Fruit fly (Drosophila melanogaster): ENCODE data around the gene Pi3K92E.

Gene Pi3K92E

DNA sequence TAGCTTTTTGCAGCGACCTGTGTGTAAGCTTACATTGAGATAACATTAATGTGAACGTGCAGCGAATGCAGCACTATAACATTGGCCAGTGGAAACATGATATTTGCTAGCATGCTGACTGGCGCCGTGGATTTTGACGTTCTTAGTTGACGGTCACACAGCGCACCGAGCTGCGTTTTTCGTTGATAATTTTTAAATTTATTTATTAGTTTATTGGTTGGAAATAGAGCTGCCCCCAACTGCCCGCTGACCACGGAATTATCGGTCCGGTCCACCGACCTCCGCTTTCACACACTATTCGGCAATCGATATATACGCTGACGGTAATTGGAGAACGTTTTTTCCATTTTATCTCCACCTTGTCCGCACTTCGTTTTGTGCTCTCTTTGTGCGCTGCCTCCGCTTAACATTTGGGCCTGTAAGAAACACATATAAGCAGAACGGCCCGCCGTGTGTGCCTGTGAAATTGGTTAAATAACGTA is 12.7 kb downstream of the Pi3K92E start, which contains the start of gene H:
H (plus strand) TSS at position 134 of the 482 bp plus-strand sequence.
- TF ChIP-seq CG9139 (GFP tag; optimal IDR thresholded peaks at IDR 0.05) (no peak), CG32006 (GFP tag; optimal IDR thresholded peaks at IDR 0.05) (no peak), Sox14 (GFP tag; optimal IDR thresholded peaks at IDR 0.05) (peak; percentile 8)

DNA sequence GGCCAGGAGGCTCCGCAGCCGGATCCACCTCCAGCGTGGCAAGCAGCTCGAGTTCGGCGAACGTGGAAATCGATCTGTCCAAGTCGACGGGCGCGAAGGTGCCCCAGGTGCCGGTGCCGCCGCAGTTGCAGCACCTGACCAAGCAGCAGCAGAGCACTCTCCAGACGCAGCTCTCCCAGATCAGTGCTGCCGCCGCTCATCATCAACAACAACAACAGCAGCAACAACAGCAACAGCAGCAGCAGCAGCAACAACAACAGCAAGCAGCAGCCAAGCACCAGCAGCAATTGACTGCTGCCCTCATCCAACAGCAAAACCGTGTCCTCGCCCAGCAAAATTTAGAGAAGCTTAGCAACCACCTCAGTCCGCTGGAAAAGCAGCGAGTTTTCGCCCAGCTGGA is 15.6 kb downstream of the Pi3K92E start:
- TF ChIP-seq acj6 (GFP tag; optimal IDR thresholded peaks at IDR 0.05) = no peak
- TF ChIP-seq fd59A (GFP tag; optimal IDR thresholded peaks at IDR 0.05) = no peak
- no peak for TF ChIP-seq CG3919 (GFP tag; optimal IDR thresholded peaks at IDR 0.05)
- TF ChIP-seq Gug (GFP tag; IDR thresholded peaks at IDR 0.05) = no peak
- TF ChIP-seq CG10631 (GFP tag; optimal IDR thresholded peaks at IDR 0.05) = no peak
- TF ChIP-seq spab (GFP tag; optimal IDR thresholded peaks at IDR 0.05) = no peak
- TF ChIP-seq CG10669 (GFP tag; optimal IDR thresholded peaks at IDR 0.05) = no peak
- no peak for TF ChIP-seq dac (GFP tag; optimal IDR thresholded peaks at IDR 0.05)
- no peak for TF ChIP-seq CG16779 (tag; optimal IDR thresholded peaks at IDR 0.05)
- TF ChIP-seq esn (GFP tag; optimal IDR thresholded peaks at IDR 0.05) = no peak
- TF ChIP-seq dsx (GFP tag; optimal IDR thresholded peaks at IDR 0.05; ENCODE audit: poor library complexity, severe bottlenecking) = no peak
- no peak for TF ChIP-seq ss (GFP tag; optimal IDR thresholded peaks at IDR 0.05)
- no peak for TF ChIP-seq Eip75B (GFP tag; optimal IDR thresholded peaks at IDR 0.05)
- no peak for TF ChIP-seq Hr38 (GFP tag; optimal IDR thresholded peaks at IDR 0.05)
- TF ChIP-seq CG6792 (GFP tag; optimal IDR thresholded peaks at IDR 0.05) = no peak
- no peak for TF ChIP-seq Eip78C (GFP tag)
- TF ChIP-seq net (GFP tag; optimal IDR thresholded peaks at IDR 0.05) = no peak
- TF ChIP-seq Ets96B (tag; optimal IDR thresholded peaks at IDR 0.05) = no peak

- TF ChIP-seq CG3919 (GFP tag; optimal IDR thresholded peaks at IDR 0.05) (no peak), Eip78C (GFP tag) (peak; percentile 22), Gug (GFP tag; IDR thresholded peaks at IDR 0.05) (no peak)
These were observed 16.9 kb downstream of the Pi3K92E start, which contains the start of gene CG5466 for dm6 chr3R:20617583-20617982. CG5466 (plus strand) TSS chr3R:20617883.

DNA sequence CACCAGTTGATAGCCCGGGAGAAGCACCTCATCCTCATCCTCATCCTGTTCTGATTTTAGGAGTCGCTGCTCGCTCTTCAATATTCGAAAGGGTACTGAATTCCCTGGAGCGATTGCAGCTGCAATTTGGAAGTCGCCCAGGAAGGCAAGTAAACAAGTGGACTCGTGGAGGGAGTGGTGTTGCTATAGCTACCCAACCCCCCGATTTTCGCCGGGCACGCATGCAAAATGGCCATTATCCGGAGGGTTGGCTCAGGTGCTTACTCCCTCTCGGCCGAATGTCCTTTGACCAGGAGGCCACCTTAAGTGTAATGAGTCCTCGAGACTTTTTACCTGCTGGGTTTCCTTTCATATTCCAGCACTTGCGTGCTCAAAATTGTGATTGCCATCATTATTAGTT is 17.7 kb downstream of the Pi3K92E start, which contains the start of gene CG15923:
CG15923 (minus strand) TSS at position 101 of the 400 bp plus-strand sequence.
- no peak for TF ChIP-seq esn (GFP tag; optimal IDR thresholded peaks at IDR 0.05)
- no peak for TF ChIP-seq fkh (GFP tag; optimal IDR thresholded peaks at IDR 0.05)
- TF ChIP-seq CG3919 (GFP tag; optimal IDR thresholded peaks at IDR 0.05) = no peak
- no peak for TF ChIP-seq CG8319 (GFP tag; optimal IDR thresholded peaks at IDR 0.05)
- no peak for TF ChIP-seq Eip78C (GFP tag)
- no peak for TF ChIP-seq svp (GFP tag)
- no peak for TF ChIP-seq ss (GFP tag; optimal IDR thresholded peaks at IDR 0.05)
- no peak for TF ChIP-seq Eip75B (GFP tag; optimal IDR thresholded peaks at IDR 0.05)
- no peak for TF ChIP-seq Smox (GFP tag; optimal IDR thresholded peaks at IDR 0.05)

DNA sequence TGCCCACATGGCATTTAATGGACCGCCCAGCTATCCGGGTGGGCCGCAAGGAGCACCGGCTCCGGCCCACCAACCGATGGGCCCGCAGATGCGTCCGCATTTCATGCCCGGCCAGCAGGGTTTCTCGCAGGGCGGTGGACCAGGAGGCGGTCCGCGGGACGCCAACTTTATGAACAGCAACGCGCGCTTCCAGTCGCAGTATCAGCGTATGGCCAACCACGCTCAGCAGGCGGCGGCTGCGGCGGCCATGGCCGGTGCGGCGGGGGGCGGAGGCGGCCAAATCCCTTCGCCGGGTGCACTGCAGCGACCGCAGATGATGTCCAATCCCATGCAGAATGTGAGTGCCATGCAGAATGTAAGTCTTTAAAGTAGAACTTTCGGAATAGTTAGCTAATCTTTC is 26.3 kb downstream of the Pi3K92E start:
- TF ChIP-seq CG6792 (GFP tag; optimal IDR thresholded peaks at IDR 0.05) = no peak
- TF ChIP-seq CG3919 (GFP tag; optimal IDR thresholded peaks at IDR 0.05) = no peak
- no peak for TF ChIP-seq CG6276 (GFP tag; optimal IDR thresholded peaks at IDR 0.05)

- TF ChIP-seq CG15336 (GFP tag; IDR thresholded peaks at IDR 0.05) (no peak), Ets21C (GFP tag; optimal IDR thresholded peaks at IDR 0.05) (no peak), CG8319 (GFP tag; optimal IDR thresholded peaks at IDR 0.05) (no peak), pdm3 (GFP tag; optimal IDR thresholded peaks at IDR 0.05) (no peak), ss (GFP tag; optimal IDR thresholded peaks at IDR 0.05) (no peak), Met (GFP tag; optimal IDR thresholded peaks at IDR 0.05) (no peak), CG10631 (GFP tag; optimal IDR thresholded peaks at IDR 0.05) (no peak), Eip75B (GFP tag; optimal IDR thresholded peaks at IDR 0.05) (no peak), Lpt (GFP tag; optimal IDR thresholded peaks at IDR 0.05) (no peak), vri (GFP tag; optimal IDR thresholded peaks at IDR 0.05) (no peak), svp (GFP tag) (no peak), CG31627 (GFP tag; optimal IDR thresholded peaks at IDR 0.05) (no peak), Hr38 (GFP tag; optimal IDR thresholded peaks at IDR 0.05) (no peak), spab (GFP tag; optimal IDR thresholded peaks at IDR 0.05) (no peak), net (GFP tag; optimal IDR thresholded peaks at IDR 0.05) (no peak), CG6808 (GFP tag; optimal IDR thresholded peaks at IDR 0.05) (no peak), Hr39 (GFP tag; optimal IDR thresholded peaks at IDR 0.05) (no peak), Sox15 (GFP tag; optimal IDR thresholded peaks at IDR 0.05) (no peak), CG32006 (GFP tag; optimal IDR thresholded peaks at IDR 0.05) (no peak)
These were observed 28.9 kb downstream of the Pi3K92E start for dm6 chr3R:20605562-20606155.

All from whole organism, prepupa.